Fruit fly (Drosophila melanogaster): Measurements from ENCODE around the gene CG10343.

The CG10343 gene

DNA sequence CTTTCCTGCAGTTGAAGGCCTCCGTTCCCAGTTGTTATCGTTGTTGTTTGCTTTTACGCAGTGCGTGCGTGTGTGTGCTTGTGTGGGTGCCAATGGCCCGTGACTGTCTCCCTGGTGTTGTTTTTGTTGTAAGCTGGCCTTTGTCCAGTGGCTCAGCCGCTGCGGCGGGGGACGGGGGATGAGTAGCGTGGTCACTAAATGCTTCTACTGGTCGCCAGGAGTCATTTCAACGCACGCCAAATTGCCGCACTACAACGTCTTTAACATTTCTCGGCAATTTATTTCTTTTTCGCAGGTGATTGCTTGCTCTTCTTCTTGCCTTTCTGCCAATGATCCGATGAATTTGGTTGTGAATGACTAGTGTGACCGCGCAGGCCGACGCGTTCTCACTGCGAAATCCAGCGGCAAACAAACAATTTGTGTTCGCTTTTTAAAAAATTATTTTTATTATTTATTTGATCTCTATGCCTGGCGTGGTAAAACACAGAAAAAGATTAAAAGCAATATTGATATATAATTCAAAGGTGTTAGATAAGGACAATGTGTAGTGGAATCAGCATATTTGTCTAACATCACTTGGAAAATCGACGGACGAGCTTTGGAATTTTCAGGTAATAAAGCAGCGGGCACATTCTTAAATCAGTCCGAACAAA lies 5.1 kb downstream of the CG10343 start, which contains the start of the genes Faf2 and Grip71 (continued):
- TF ChIP-seq Eip78C (GFP tag) (peak; percentile 93), Eip75B (GFP tag; optimal IDR thresholded peaks at IDR 0.05) (peak; percentile 80), net (GFP tag; optimal IDR thresholded peaks at IDR 0.05) (peak; percentile 71), dac (GFP tag; optimal IDR thresholded peaks at IDR 0.05) (peak; percentile 85), CG8632 (GFP tag; optimal IDR thresholded peaks at IDR 0.05) (peak; percentile 69), CG1621 (tag; optimal IDR thresholded peaks at IDR 0.05) (peak; percentile 68), achi (GFP tag; optimal IDR thresholded peaks at IDR 0.05) (peak; percentile 80), ss (GFP tag; optimal IDR thresholded peaks at IDR 0.05) (peak; percentile 56 to 74), fd85E (GFP tag; optimal IDR thresholded peaks at IDR 0.05) (no peak), CG6792 (GFP tag; optimal IDR thresholded peaks at IDR 0.05) (peak; percentile 62), Gug (GFP tag; IDR thresholded peaks at IDR 0.05) (peak; percentile 94), CG7368 (GFP tag; optimal IDR thresholded peaks at IDR 0.05) (peak; percentile 28), eg (GFP tag; IDR thresholded peaks at IDR 0.05) (peak; percentile 95), Eip93F (GFP tag; optimal IDR thresholded peaks at IDR 0.05) (peak; percentile 82), pdm3 (GFP tag; optimal IDR thresholded peaks at IDR 0.05) (peak; percentile 89), svp (GFP tag) (peak; percentile 96), fkh (GFP tag; optimal IDR thresholded peaks at IDR 0.05) (peak; percentile 54), Blimp-1 (GFP tag; optimal IDR thresholded peaks at IDR 0.05) (peak; percentile 21)

DNA sequence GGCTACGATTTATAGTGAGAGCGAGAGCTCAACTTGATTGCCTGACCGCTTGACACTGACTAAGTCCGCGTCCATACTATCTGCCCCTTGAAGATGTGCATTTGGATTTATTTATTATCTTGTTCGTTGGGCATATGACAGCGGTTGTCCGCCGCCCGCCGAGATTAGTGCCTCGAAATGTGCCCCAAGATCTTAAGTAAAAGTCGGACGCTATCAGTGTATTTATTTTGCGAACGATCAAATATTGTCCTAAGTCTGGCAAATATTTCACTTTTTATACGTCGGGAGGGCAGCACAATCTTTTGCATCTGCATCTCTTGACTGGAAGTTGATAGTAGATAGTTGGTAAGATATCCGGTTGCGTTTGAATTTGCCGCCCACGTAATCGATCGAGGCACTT lies 10.4 kb downstream of the CG10343 start, which contains the start of gene Irk3:
TSS of gene Irk3 (minus strand) at position 63 of the 400 bp plus-strand sequence.
- TF ChIP-seq Eip93F (GFP tag; optimal IDR thresholded peaks at IDR 0.05) (no peak), eg (GFP tag; IDR thresholded peaks at IDR 0.05) (no peak), CG3919 (GFP tag; optimal IDR thresholded peaks at IDR 0.05) (no peak), CG16779 (tag; optimal IDR thresholded peaks at IDR 0.05) (no peak), OdsH (GFP tag; optimal IDR thresholded peaks at IDR 0.05) (no peak), Hr38 (GFP tag; optimal IDR thresholded peaks at IDR 0.05) (no peak), CG11294 (GFP tag; IDR thresholded peaks at IDR 0.05) (no peak), Blimp-1 (GFP tag; optimal IDR thresholded peaks at IDR 0.05) (no peak), CG11762 (GFP tag; optimal IDR thresholded peaks at IDR 0.05; ENCODE audit: insufficient read depth) (no peak), cyc (GFP tag; optimal IDR thresholded peaks at IDR 0.05) (no peak), CG10669 (GFP tag; optimal IDR thresholded peaks at IDR 0.05) (no peak), CG6276 (GFP tag; optimal IDR thresholded peaks at IDR 0.05) (no peak), CG11902 (GFP tag; optimal IDR thresholded peaks at IDR 0.05) (no peak), CG6163 (GFP tag; IDR thresholded peaks at IDR 0.05) (no peak)

DNA sequence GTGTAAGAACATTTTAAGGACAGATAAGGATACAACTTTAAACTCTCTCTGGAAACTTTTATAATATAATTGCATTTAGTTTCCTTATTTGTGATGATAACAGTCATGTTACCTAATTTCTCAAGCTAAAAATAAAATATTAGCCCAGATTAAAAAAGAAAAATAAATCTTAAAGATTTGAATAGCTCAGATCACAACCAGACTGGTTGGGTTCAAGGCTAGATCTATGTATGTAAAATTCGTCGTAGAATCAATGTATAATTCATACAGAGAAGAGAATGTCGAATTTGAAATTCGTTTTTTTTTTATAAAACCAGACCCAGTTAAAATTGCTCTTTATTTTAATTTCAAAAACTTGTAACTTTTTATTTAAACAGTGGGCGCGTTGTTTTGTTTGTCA lies 10.8 kb downstream of the CG10343 start:
- no peak for TF ChIP-seq svp (GFP tag)
- no peak for TF ChIP-seq Hr39 (GFP tag; optimal IDR thresholded peaks at IDR 0.05)

DNA sequence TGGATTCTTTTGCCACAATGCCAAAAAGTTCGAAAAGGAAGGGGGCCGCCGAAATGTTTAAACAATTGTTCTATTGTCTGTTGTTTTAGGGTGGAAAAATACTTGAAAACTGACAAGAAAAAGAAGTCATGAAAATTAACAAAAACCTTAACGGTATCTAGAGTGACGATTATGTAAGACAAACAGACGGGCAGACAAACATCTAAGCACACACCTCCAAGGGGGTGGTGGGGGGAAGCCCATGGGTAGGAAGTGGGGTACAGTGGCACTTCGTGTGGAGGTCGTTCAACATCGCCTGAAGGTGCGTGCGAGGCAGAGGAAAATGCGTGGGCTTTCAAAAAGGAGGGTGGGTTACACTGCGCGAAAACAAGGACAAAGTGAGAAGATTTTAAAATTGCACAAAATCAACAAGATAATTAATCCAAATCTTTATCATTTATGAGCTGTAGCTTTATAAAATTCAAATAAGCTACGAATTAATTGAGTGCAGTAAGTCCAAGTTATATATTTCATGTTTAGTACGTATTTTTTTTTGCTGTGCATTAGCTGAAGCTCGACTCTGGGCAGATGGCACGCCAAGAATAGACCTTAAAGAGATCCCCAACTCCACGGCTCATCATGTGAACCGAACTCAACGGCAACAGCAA lies 14.2 kb downstream of the CG10343 start:
- no peak for TF ChIP-seq CG32006 (GFP tag; optimal IDR thresholded peaks at IDR 0.05)
- peak; percentile 84 for TF ChIP-seq fkh (GFP tag; optimal IDR thresholded peaks at IDR 0.05)
- no peak for TF ChIP-seq CG6808 (GFP tag; optimal IDR thresholded peaks at IDR 0.05)
- peak; percentile 1 for TF ChIP-seq OdsH (GFP tag; optimal IDR thresholded peaks at IDR 0.05)
- 0 out of 2 replicates have a peak, but pooled peaks have one; percentile 22 for TF ChIP-seq CG11294 (GFP tag; IDR thresholded peaks at IDR 0.05)
- peak; percentile 1 for TF ChIP-seq pdm3 (GFP tag; optimal IDR thresholded peaks at IDR 0.05)
- peak; percentile 50 for TF ChIP-seq Ets96B (tag; optimal IDR thresholded peaks at IDR 0.05)
- TF ChIP-seq CG10631 (GFP tag; optimal IDR thresholded peaks at IDR 0.05): peak; percentile 27
- TF ChIP-seq Sox15 (GFP tag; optimal IDR thresholded peaks at IDR 0.05): no peak
- peak; percentile 36; the same call in 1 of the 3 replicates for TF ChIP-seq CG8119 (GFP tag; IDR thresholded peaks at IDR 0.05)
- peak; percentile 46 for TF ChIP-seq CG3919 (GFP tag; optimal IDR thresholded peaks at IDR 0.05)
- TF ChIP-seq CG8632 (GFP tag; optimal IDR thresholded peaks at IDR 0.05): no peak
- TF ChIP-seq CG6276 (GFP tag; optimal IDR thresholded peaks at IDR 0.05): no peak
- peak; percentile 32; the same call in 1 of the 2 replicates for TF ChIP-seq CG15336 (GFP tag; IDR thresholded peaks at IDR 0.05)
- TF ChIP-seq CG6163 (GFP tag; IDR thresholded peaks at IDR 0.05): peak; percentile 60; the same call in 2 of the 3 replicates
- peak; percentile 5 for TF ChIP-seq fd59A (GFP tag; optimal IDR thresholded peaks at IDR 0.05)
- peak; percentile 25 for TF ChIP-seq CG10669 (GFP tag; optimal IDR thresholded peaks at IDR 0.05)
- peak in 1 of 2 experiments; percentile 44 for TF ChIP-seq ss (GFP tag; optimal IDR thresholded peaks at IDR 0.05)
- no peak for TF ChIP-seq CG11902 (GFP tag; optimal IDR thresholded peaks at IDR 0.05)
- no peak for TF ChIP-seq Hr39 (GFP tag; optimal IDR thresholded peaks at IDR 0.05)
- peak; percentile 29 for TF ChIP-seq CG3032 (tag; optimal IDR thresholded peaks at IDR 0.05)
- no peak for TF ChIP-seq CG11762 (GFP tag; optimal IDR thresholded peaks at IDR 0.05; ENCODE audit: insufficient read depth)
- TF ChIP-seq Sox14 (GFP tag; optimal IDR thresholded peaks at IDR 0.05): peak; percentile 1
- TF ChIP-seq Eip78C (GFP tag): peak; percentile 61
- peak; percentile 15 for TF ChIP-seq Eip75B (GFP tag; optimal IDR thresholded peaks at IDR 0.05)
- no peak for TF ChIP-seq Hr38 (GFP tag; optimal IDR thresholded peaks at IDR 0.05)
- TF ChIP-seq CG6792 (GFP tag; optimal IDR thresholded peaks at IDR 0.05): no peak
- peak; percentile 8 for TF ChIP-seq CG1621 (tag; optimal IDR thresholded peaks at IDR 0.05)
